Fruit fly (Drosophila melanogaster): ENCODE results near the gene CG32444.

Gene CG32444

DNA sequence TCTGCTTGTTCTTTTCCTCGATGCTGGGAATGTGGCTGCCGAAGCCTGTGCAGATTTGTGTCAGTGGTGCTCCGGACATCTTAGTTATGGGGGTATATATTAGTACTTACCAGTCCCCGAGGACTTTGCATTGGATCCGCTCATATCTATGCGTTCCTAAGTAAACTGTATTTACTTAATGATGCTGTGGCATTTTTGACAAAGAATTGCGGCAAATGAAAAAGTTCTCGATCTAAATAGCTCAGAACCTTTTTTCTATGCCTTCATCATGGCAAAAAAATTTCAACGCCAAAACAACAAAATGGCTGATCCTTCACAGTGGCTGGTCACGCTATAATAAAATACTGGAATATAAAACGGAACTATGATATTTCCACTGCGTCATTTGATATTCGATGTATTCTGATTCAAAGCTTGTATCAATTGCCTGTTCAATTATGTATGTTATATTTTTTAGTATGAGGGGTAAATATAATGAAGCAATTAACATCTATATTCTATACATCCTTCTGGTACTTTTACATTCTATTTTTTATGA lies 2.5 kb upstream of the CG32444 start, which contains the start of gene MED1 (continued):
- TF ChIP-seq knrl (GFP tag; IDR thresholded peaks at IDR 0.05; ENCODE audit: partially characterized antibody) = no peak
- no peak for TF ChIP-seq Oaz (GFP tag; IDR thresholded peaks at IDR 0.05)
- TF ChIP-seq CG10979 (tag; optimal IDR thresholded peaks at IDR 0.05) = peak; percentile 0
- TF ChIP-seq CG11723 (GFP tag; optimal IDR thresholded peaks at IDR 0.05) = no peak
- 0 out of 2 replicates have a peak, but pooled peaks have one; percentile 13 for TF ChIP-seq CG32532 (GFP tag; IDR thresholded peaks at IDR 0.05)
- peak; percentile 33; the same call in 1 of the 3 replicates for TF ChIP-seq jigr1 (GFP tag; IDR thresholded peaks at IDR 0.05)
- no peak for TF ChIP-seq CG3726 (GFP tag; IDR thresholded peaks at IDR 0.05)
- no peak for TF ChIP-seq tup (GFP tag; optimal IDR thresholded peaks at IDR 0.05)
- peak; percentile 27 for TF ChIP-seq CG14710 (tag; optimal IDR thresholded peaks at IDR 0.05)
- TF ChIP-seq CG1603 (tag; optimal IDR thresholded peaks at IDR 0.05) = peak; percentile 69
- TF ChIP-seq zfh2 (GFP tag; optimal IDR thresholded peaks at IDR 0.05) = no peak
- peak; percentile 17 for TF ChIP-seq Lhr (GFP tag; optimal IDR thresholded peaks at IDR 0.05)
- TF ChIP-seq croc (GFP tag; conservative IDR thresholded peaks at IDR 0.05) = no peak
- peak; percentile 57 for TF ChIP-seq MBD-R2 (GFP tag; IDR thresholded peaks at IDR 0.05)
- no peak for TF ChIP-seq Xrp1 (GFP tag; IDR thresholded peaks at IDR 0.05)
- TF ChIP-seq CG3995 (GFP tag; optimal IDR thresholded peaks at IDR 0.05) = peak; percentile 21
- TF ChIP-seq Mes4 (GFP tag; optimal IDR thresholded peaks at IDR 0.05) = no peak
- TF ChIP-seq Dp (GFP tag; optimal IDR thresholded peaks at IDR 0.05) = peak; percentile 14
- TF ChIP-seq CG11456 (GFP tag; IDR thresholded peaks at IDR 0.05) = no peak
- no peak for TF ChIP-seq pum (GFP tag; optimal IDR thresholded peaks at IDR 0.05)
- TF ChIP-seq hbn (GFP tag; IDR thresholded peaks at IDR 0.05; ENCODE audit: partially characterized antibody) = no peak
- no peak for TF ChIP-seq Dek (tag; optimal IDR thresholded peaks at IDR 0.05)
- no peak for TF ChIP-seq CG5953 (GFP tag; IDR thresholded peaks at IDR 0.05)
- TF ChIP-seq org-1 (GFP tag; optimal IDR thresholded peaks at IDR 0.05) = no peak
- TF ChIP-seq CG2199 (GFP tag; IDR thresholded peaks at IDR 0.05) = no peak
- no peak for TF ChIP-seq nerfin-2 (GFP tag; IDR thresholded peaks at IDR 0.05; ENCODE audit: partially characterized antibody)
- TF ChIP-seq her (GFP tag; optimal IDR thresholded peaks at IDR 0.05) = no peak
- 0 out of 2 replicates have a peak, but pooled peaks have one; percentile 39 for TF ChIP-seq slbo (GFP tag; IDR thresholded peaks at IDR 0.05)
- peak; percentile 30 for TF ChIP-seq CG17829 (tag; optimal IDR thresholded peaks at IDR 0.05)
- TF ChIP-seq Hey (tag; optimal IDR thresholded peaks at IDR 0.05) = no peak
- TF ChIP-seq CTCF (GFP tag; optimal IDR thresholded peaks at IDR 0.05) = no peak
- no peak for TF ChIP-seq CG7928 (GFP tag; optimal IDR thresholded peaks at IDR 0.05)
- TF ChIP-seq bcd (GFP tag; optimal IDR thresholded peaks at IDR 0.05) = no peak
- no peak for TF ChIP-seq NfI (GFP tag; optimal IDR thresholded peaks at IDR 0.05)
- TF ChIP-seq CG6854 (GFP tag; optimal IDR thresholded peaks at IDR 0.05) = no peak
- TF ChIP-seq CG4820 (GFP tag; optimal IDR thresholded peaks at IDR 0.05) = no peak
- no peak for TF ChIP-seq cato (GFP tag; optimal IDR thresholded peaks at IDR 0.05; ENCODE audit: borderline replicate concordance)
- peak; percentile 3 for TF ChIP-seq CG2120 (GFP tag; optimal IDR thresholded peaks at IDR 0.05)
- TF ChIP-seq CG8924 (tag; optimal IDR thresholded peaks at IDR 0.05) = no peak
- TF ChIP-seq h (optimal IDR thresholded peaks at IDR 0.05) = no peak
- no peak for TF ChIP-seq sr (GFP tag; IDR thresholded peaks at IDR 0.05)
- TF ChIP-seq wdn (GFP tag; IDR thresholded peaks at IDR 0.05) = no peak
- no peak for TF ChIP-seq CG32767 (GFP tag; IDR thresholded peaks at IDR 0.05)
- TF ChIP-seq dpn (GFP tag; optimal IDR thresholded peaks at IDR 0.05) = no peak
- TF ChIP-seq ems (GFP tag; optimal IDR thresholded peaks at IDR 0.05) = no peak
- no peak for TF ChIP-seq CG1792 (GFP tag; optimal IDR thresholded peaks at IDR 0.05)
- no peak for TF ChIP-seq Deaf1 (tag; optimal IDR thresholded peaks at IDR 0.05)
- TF ChIP-seq disco-r (GFP tag; optimal IDR thresholded peaks at IDR 0.05) = no peak
- no peak for TF ChIP-seq chn (GFP tag; optimal IDR thresholded peaks at IDR 0.05)
- TF ChIP-seq exex (tag; optimal IDR thresholded peaks at IDR 0.05) = no peak
- TF ChIP-seq psq (GFP tag; optimal IDR thresholded peaks at IDR 0.05) = no peak
- TF ChIP-seq dmrt11E (tag; optimal IDR thresholded peaks at IDR 0.05) = peak; percentile 5
